Worm (Caenorhabditis elegans) whole organism, dauer: Measurements from ENCODE around the gene srpa-68.

Source experiments
- unc-62 ChIP-seq: sonication (generic microtip); optimal IDR thresholded peaks from 2 replicates; lab custom pipeline; 2017; ENCODE audit warnings: missing biosample characterization, missing genetic modification reagents, missing genetic modification characterization

srpa-68 gene

DNA sequence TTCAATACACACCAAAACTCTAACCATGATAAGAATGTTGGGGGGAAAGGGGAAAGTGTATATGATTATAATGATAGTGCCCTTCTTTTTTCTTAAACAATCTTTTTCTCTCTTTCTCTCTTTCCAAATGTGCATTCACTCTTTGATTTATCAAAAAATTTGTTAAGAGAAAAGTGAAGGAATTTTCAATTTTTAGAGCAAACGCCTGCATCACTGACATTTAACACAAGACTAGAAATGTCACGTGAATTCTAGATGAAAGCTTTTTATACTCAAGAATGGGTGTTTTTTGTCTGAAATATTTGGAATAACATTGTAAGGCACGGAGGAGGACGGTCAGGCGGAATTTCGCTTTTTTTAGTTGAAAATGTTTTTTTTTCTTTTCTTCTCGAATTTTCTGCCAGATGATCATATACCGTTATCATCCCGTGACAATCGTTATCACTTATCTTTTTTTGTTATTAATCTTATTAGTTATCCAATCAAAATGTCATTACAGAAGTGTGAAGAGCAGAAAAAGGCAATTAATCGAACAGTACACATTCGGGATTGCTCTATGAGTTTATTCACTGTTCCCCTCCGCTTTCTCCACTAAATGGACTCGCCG, 10.6 kb upstream of the srpa-68 start, which contains the start of the genes frm-7 and F55C5.17:
Gene frm-7, plus strand, starts transcription at position 500 of the 607 bp plus-strand sequence.
Gene F55C5.17, plus strand, starts transcription at position 557 of the 607 bp plus-strand sequence.
- TF ChIP-seq unc-62 (GFP tag; lab: Kevin White, UChicago) = no peak

ce11 chrV:12300780-12301460, 9.5 kb upstream of the srpa-68 start:
- no peak for TF ChIP-seq unc-62 (GFP tag; lab: Kevin White, UChicago)

- no peak for TF ChIP-seq unc-62 (GFP tag; lab: Kevin White, UChicago)
Measured at ce11 chrV:12300166-12300565, 8.7 kb upstream of the srpa-68 start.

DNA sequence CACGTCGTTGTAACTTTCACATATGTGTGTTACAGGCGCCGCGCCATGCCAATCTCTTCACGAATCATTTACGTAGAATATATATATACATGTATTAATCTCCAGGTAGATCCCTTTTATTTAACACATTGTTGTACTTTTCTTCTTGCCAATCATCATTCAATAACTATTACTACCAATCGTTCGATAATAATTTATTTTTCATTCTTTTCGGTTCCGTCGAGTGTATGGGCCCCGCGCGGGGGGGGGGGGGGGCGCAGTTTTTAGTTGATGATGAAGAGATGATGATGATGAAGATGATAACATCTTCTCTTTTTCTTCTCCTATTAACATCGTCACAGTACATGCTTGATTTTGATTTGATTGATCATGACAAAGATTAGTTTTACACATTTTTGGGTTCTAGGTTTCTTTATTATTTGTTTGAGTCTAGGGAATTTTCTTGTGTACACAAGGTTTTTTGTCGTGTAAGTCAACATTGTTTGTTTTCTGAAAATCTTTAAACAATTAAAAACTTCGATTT, 7.8 kb upstream of the srpa-68 start:
- TF ChIP-seq unc-62 (GFP tag; lab: Kevin White, UChicago) = no peak

DNA sequence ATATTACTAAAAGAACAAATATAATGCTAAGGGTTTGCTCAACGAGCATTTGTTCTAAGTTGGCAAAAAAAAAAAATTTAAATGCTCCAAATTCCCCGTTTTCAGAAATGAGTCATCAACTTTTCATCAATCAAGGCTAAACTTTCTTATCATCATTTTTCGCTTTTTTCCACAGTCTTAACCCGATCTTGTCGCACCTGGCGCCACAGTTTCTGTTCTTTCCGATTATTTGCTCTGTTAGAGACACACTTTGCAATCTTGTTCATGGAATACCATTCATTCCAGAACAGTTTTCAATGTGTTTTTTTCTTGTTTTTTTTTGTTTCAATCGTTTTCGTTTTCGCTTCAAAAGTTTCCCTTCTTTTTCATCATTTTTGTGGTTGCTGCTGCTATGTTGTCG, 6.7 kb upstream of the srpa-68 start:
- no peak for TF ChIP-seq unc-62 (GFP tag; lab: Kevin White, UChicago)

DNA sequence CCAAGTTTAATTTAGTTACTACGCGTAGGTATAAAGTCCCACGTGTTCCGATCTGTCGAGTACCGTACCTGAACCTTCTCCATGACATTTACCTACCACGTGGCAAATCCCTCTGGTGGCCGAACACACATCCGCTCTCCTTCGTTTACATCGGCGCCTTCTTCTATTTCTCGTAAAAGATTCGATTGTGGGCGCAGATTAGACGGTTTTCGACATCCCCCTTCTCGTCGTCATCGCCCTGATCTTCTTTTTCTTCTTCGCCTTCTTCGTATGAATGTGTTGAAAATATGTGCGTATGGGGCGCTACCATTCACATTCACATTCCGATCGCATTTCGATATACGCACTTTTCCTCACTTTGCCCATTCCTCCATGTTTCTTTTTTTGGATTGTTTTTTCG, 5.3 kb upstream of the srpa-68 start:
- no peak for TF ChIP-seq unc-62 (GFP tag; lab: Kevin White, UChicago)

DNA sequence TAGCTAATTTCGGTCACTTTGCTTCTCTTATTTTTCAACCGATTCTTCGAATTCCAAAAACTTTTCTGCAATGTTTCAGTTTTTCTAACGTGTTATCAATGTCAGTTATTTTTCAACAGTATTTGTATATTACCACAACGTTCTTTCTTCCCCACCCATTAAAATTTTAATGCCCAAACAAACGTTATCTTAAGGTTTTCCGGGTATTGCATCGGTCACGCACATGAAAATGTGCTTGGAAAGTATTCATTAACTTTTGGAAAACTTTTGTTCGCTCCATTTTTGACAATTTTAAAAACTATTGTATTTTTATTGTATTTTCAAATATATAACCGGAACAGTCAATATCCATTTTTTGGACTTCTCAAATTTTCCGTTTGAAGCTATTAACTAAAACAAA, 4.7 kb upstream of the srpa-68 start:
- no peak for TF ChIP-seq unc-62 (GFP tag; lab: Kevin White, UChicago)

DNA sequence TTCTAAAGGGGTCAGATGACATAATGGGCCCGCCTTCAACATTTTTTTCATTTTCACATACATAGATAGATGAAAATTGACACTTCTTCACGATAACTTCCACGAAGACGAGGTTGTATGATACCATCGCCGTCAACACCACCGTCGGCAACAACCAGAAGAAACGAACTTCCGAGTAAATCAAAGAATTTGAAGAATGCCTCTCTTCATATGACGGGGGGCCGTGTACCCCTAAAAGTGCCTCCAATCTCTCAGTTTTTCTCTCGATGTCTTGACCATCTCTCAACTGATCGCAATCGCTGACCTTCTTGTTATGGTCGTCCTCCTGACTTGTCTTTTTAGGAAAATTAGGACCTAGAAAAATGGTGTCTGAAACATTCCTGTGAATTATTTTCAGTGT, 4.1 kb upstream of the srpa-68 start:
- TF ChIP-seq unc-62 (GFP tag; lab: Kevin White, UChicago) = no peak

- no peak for TF ChIP-seq unc-62 (GFP tag; lab: Kevin White, UChicago)
Measured at ce11 chrV:12295015-12295414, 3.6 kb upstream of the srpa-68 start.

DNA sequence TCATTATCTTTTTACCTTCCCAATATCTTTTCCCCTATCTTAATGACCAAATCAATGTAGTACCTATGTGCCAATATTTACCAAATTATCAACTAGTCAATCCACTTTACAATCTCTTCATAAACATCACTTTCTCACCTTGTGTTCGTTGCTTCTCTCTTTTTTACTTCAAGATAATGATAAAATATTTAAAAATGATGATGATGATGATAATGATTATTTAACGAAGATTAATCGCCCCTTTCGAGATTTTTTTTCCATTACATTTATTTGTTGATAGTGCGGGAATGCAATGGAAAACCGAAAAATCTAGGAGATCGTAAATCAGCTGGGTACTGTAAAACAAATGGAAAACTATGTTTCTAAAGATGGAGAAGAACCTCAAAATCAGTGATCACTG, 2.6 kb upstream of the srpa-68 start:
- no peak for TF ChIP-seq unc-62 (GFP tag; lab: Kevin White, UChicago)

DNA sequence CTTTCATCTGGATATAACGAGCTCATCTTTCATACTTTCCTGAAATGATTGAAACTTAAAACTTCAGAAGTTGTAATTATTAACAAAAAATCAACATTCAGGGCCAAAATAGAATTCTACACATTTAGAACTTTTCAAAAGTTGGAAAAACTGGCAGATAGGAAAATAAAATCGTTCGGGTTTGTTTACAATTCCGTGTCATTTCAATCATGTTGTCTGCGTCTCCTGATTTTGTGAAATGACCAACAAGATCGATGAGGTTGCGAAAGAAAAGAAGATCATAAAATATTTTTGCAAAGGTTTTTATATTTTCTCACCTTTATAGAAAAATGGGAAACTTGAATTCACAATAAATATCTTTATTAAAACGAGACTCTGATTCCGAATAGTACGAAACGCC, 2.9 kb downstream of the srpa-68 start, which contains the start of gene rskd-1:
Gene rskd-1, minus strand, starts transcription at position 39 of the 400 bp plus-strand sequence.
- no peak for TF ChIP-seq unc-62 (GFP tag; lab: Kevin White, UChicago)

DNA sequence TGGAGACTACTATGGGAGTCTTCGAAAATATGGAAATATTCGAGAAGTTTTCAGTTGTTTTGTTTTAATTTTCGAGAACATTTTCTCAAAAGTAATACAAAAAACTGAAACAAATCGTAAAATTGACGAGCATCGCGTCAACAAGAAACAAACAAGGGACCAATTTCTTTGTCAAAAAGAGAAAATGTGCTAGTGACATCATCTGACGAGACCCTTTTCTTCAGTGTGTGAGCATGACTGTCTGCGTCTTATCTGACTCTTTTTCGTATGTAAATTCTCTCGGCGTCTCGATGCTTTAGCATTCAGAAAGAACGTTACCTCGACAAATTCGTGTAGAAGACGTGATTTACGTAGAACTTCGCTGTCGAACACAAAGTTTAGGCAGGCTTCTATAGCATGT, 3.8 kb downstream of the srpa-68 start:
- no peak for TF ChIP-seq unc-62 (GFP tag; lab: Kevin White, UChicago)

DNA sequence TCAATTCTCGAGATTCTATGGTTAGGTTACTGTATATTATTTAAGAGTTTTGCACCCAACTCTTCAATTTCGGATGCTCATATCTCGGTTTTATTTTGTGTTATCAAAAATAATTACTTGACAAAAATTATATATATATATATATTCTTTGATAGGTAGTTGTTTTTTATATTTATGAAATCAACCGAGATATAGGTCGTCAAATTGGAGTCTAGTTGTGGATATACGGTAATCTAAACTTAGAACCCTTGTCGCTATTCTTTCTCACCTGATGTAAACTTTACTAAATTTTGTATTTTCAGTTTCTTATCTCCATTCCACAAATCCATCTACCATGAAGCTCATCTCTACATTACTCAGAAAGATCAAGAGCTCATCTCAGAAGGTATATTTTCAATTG, 8.3 kb downstream of the srpa-68 start, which contains the start of gene F55C5.10:
Gene F55C5.10, plus strand, starts transcription at position 301 of the 400 bp plus-strand sequence.
- TF ChIP-seq unc-62 (GFP tag; lab: Kevin White, UChicago) = no peak

ce11 chrV:12281508-12281907, 9.9 kb downstream of the srpa-68 start:
- no peak for TF ChIP-seq unc-62 (GFP tag; lab: Kevin White, UChicago)

DNA sequence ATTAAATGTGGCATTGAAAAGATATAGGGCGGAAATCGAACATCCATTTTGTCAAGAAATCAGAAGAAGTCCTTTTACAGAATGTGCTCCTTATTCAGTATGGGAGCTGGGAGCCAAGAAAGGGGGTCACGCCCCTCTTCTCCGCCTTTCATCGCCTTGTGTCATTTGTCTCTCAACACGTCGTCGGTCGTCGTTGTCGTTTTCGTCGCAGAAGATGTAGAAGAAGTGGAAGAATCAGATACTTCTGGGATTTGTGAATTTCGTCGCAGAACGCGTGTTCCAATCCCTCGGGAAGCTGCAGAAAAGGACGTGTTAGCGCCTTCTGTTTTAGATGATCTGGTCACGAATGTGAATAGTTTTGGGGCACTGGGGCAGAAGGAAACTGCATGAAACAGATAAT, 14.5 kb downstream of the srpa-68 start, which contains the start of gene bnc-1:
Gene bnc-1, minus strand, starts transcription at position 101 of the 400 bp plus-strand sequence.
- no peak for TF ChIP-seq unc-62 (GFP tag; lab: Kevin White, UChicago)

DNA sequence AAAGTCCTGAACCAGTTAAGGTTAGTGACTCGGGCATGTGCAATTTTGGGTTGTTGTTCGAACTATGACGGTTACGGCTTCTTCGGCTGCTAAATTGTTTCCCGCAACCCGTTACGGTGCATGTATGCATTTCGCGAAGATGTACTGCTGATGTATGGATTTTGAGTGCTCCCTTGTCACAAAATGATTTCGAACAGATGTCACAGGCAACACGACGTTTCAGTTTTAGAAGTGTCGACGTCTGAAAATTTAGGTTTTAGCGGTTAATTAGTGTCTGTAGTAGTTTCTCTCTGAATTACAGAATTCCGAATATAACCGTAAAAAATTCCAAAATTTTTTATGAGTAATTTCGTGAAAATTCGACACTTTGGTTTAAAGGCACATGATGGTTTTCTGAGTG, 15.7 kb downstream of the srpa-68 start:
- no peak for TF ChIP-seq unc-62 (GFP tag; lab: Kevin White, UChicago)
